Worm (Caenorhabditis elegans) whole organism, L4 larva: Measurements from ENCODE around the gene anoh-1.
"Not testable (repeated sequence)": the region's sequence is repeated elsewhere in the genome, so short reads cannot be mapped to it uniquely, and the experiment has no call there.

ENCODE experiments used
- F37D6.2 ChIP-seq: sonication (generic microtip); optimal IDR thresholded peaks from 2 replicates; lab custom pipeline; 2016; ENCODE audit warnings: mild to moderate bottlenecking, missing genetic modification characterization, missing compliant biosample characterization
- Y75B8A.6 ChIP-seq: fragments of 200-800 bp; sonication (Bioruptor generic); IDR thresholded peaks from 2 replicates; pipeline ENCODE4 v1.3.6; 2022; ENCODE audit warnings: missing genetic modification reagents, missing genetic modification characterization, missing compliant biosample characterization
- ces-1 ChIP-seq: fragments of 150-350 bp; sonication (generic microtip); optimal IDR thresholded peaks from 4 replicates; lab custom pipeline; 2014; ENCODE audit warnings: missing biosample characterization, missing genetic modification reagents, missing genetic modification characterization
- cey-2 ChIP-seq: sonication (generic microtip); optimal IDR thresholded peaks from 3 replicates; lab custom pipeline; 2017; ENCODE audit warnings: missing genetic modification characterization, mild to moderate bottlenecking, missing compliant biosample characterization, antibody characterized with exemption, borderline replicate concordance; ENCODE audit not compliant: insufficient read depth
- dpl-1 ChIP-seq: fragments of 150-350 bp; optimal IDR thresholded peaks from 2 replicates; lab custom pipeline; 2014; ENCODE audit warnings: missing biosample characterization, missing genetic modification reagents, missing genetic modification characterization
- nhr-237 ChIP-seq: sonication (generic microtip); optimal IDR thresholded peaks from 2 replicates; lab custom pipeline; 2017; ENCODE audit warnings: missing biosample characterization, missing genetic modification characterization
- nhr-76 ChIP-seq: fragments of 150-350 bp; optimal IDR thresholded peaks from 2 replicates; lab custom pipeline; 2014; ENCODE audit warnings: missing biosample characterization, missing genetic modification characterization

DNA sequence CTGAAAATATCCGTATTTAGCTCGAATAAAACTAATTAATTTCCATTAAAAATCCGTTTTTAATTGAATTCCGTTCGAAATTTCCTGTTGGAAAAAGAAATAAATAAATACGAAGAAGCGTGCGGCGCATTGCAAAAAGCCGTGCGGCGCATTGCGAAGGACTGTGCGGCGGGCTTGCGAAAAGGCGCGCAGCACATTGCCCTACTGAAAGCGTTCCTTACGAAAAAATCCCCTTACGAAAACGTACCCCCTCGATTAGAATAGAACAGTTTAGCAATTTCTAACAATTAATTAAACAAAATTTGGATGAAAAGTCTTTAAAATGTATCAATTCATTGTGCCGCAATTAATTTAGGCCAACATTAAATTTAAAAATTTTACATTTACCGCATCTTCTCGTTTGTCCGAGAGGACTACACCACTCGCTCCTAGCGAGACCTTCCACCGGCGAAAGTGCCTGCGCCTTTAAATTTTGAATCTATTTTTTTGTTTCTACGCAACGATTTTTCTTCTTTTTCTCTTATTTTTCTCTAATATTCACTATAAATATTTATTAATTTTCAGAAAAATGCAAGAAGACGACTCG, 50.0 kb downstream of the anoh-1 start, which contains the start of gene npp-18:
- TF ChIP-seq F37D6.2 (tag; lab: Kevin White, UChicago) (peak; percentile 16), dpl-1 (GFP tag; lab: Kevin White, UChicago) (peak; percentile 89)
- TF ChIP-seq nhr-76; cey-2; Y75B8A.6 (GFP tag; lab: Robert Waterston, UW); ces-1 (GFP tag; lab: Kevin White, UChicago); nhr-237: not testable (repeated sequence)
